Fruit fly (Drosophila melanogaster) whole organism, embryonic: ENCODE results near the gene CG6511.
A peak's percentile ranks its signal among the peaks of the same experiment; 100 is the strongest.

ENCODE experiments used
- Abd-B ChIP-seq: fragments of 200-800 bp; sonication (Bioruptor generic); optimal IDR thresholded peaks from 2 replicates; lab custom pipeline; 2018; ENCODE audit warnings: missing biosample characterization, mild to moderate bottlenecking, missing genetic modification characterization, moderate library complexity
- Asciz ChIP-seq: fragments of 200-800 bp; sonication (Bioruptor generic); optimal IDR thresholded peaks from 2 replicates; lab custom pipeline; 2017; ENCODE audit warnings: missing biosample characterization, mild to moderate bottlenecking, missing genetic modification characterization, missing genetic modification reagents
- CG10274 ChIP-seq: fragments of 200-800 bp; sonication (Bioruptor generic); optimal IDR thresholded peaks from 3 replicates; lab custom pipeline; 2017; ENCODE audit warnings: missing biosample characterization, mild to moderate bottlenecking, missing genetic modification characterization
- CG10654 ChIP-seq: fragments of 200-800 bp; sonication (Bioruptor generic); optimal IDR thresholded peaks from 2 replicates; lab custom pipeline; 2016; ENCODE audit warnings: missing biosample characterization, missing genetic modification characterization
- CG11696 ChIP-seq: fragments of 200-800 bp; sonication (Bioruptor generic); IDR thresholded peaks from 2 replicates; pipeline ENCODE4 v1.3.6; 2022; ENCODE audit warnings: missing biosample characterization, missing genetic modification characterization
- CG14441 ChIP-seq: fragments of 200-800 bp; sonication (Bioruptor generic); IDR thresholded peaks from 2 replicates; pipeline ENCODE4 v1.3.6; 2022; ENCODE audit warnings: missing biosample characterization, missing genetic modification characterization
- CG14860 ChIP-seq: fragments of 200-800 bp; sonication (Bioruptor generic); IDR thresholded peaks from 3 replicates; pipeline ENCODE4 v1.3.6; 2022; ENCODE audit warnings: missing biosample characterization, missing genetic modification characterization; ENCODE audit not compliant: partially characterized antibody
- CG1603 ChIP-seq: fragments of 200-800 bp; sonication (Bioruptor generic); optimal IDR thresholded peaks from 2 replicates; lab custom pipeline; 2019; ENCODE audit warnings: missing biosample characterization, mild to moderate bottlenecking, missing genetic modification characterization, moderate library complexity
- CG1647 ChIP-seq: fragments of 200-800 bp; sonication (Bioruptor generic); optimal IDR thresholded peaks from 3 replicates; lab custom pipeline; 2016; ENCODE audit warnings: missing biosample characterization, missing genetic modification characterization
- CG17802 ChIP-seq: fragments of 200-800 bp; sonication (Bioruptor generic); optimal IDR thresholded peaks from 2 replicates; lab custom pipeline; 2018; ENCODE audit warnings: missing biosample characterization, mild to moderate bottlenecking, missing genetic modification characterization, moderate library complexity
- CG3163 ChIP-seq: fragments of 200-800 bp; sonication (Bioruptor generic); optimal IDR thresholded peaks from 3 replicates; lab custom pipeline; 2016; ENCODE audit warnings: missing biosample characterization, missing genetic modification characterization
- CG3407 ChIP-seq: fragments of 200-800 bp; sonication (Bioruptor generic); optimal IDR thresholded peaks from 2 replicates; lab custom pipeline; 2018; ENCODE audit warnings: missing biosample characterization, mild to moderate bottlenecking, missing genetic modification characterization
- CG3726 ChIP-seq: fragments of 200-800 bp; sonication (Bioruptor generic); IDR thresholded peaks from 3 replicates; pipeline ENCODE4, ENCODE4 v1.3.6; 2022; ENCODE audit warnings: missing biosample characterization, missing genetic modification characterization
- CG42726 ChIP-seq: fragments of 200-800 bp; sonication (Bioruptor generic); IDR thresholded peaks from 2 replicates; pipeline ENCODE4 v1.3.6; 2022; ENCODE audit warnings: missing biosample characterization, missing genetic modification characterization; ENCODE audit not compliant: partially characterized antibody
- CG43689 ChIP-seq: fragments of 200-800 bp; sonication (Bioruptor generic); IDR thresholded peaks from 2 replicates; pipeline ENCODE4 v1.3.6; 2022; ENCODE audit warnings: missing biosample characterization, missing genetic modification characterization
- CG5245 ChIP-seq: fragments of 200-800 bp; sonication (Bioruptor generic); optimal IDR thresholded peaks from 3 replicates; lab custom pipeline; 2016; ENCODE audit warnings: missing biosample characterization, missing genetic modification characterization
- CG6765 ChIP-seq: fragments of 200-800 bp; sonication (Bioruptor generic); optimal IDR thresholded peaks from 3 replicates; lab custom pipeline; 2017; ENCODE audit warnings: missing biosample characterization, mild to moderate bottlenecking, missing genetic modification characterization
- CG6854 ChIP-seq: fragments of 200-800 bp; sonication (Bioruptor generic); optimal IDR thresholded peaks from 3 replicates; lab custom pipeline; 2017; ENCODE audit warnings: missing biosample characterization, mild to moderate bottlenecking, missing genetic modification characterization
- CG7786 ChIP-seq: fragments of 200-800 bp; sonication (Bioruptor generic); optimal IDR thresholded peaks from 2 replicates; lab custom pipeline; 2016; ENCODE audit warnings: missing biosample characterization, missing genetic modification characterization
- CG7963 ChIP-seq: fragments of 200-800 bp; sonication (Bioruptor generic); IDR thresholded peaks from 3 replicates; pipeline ENCODE4 v1.3.6; 2022; ENCODE audit warnings: missing biosample characterization, missing genetic modification characterization; ENCODE audit not compliant: partially characterized antibody
- CG9215 ChIP-seq: fragments of 200-800 bp; sonication (Bioruptor generic); IDR thresholded peaks from 2 replicates; pipeline ENCODE4 v1.3.6; 2022; ENCODE audit warnings: missing biosample characterization, missing genetic modification characterization
- CG9727 ChIP-seq: fragments of 200-800 bp; sonication (Bioruptor generic); optimal IDR thresholded peaks from 3 replicates; lab custom pipeline; 2017; ENCODE audit warnings: missing biosample characterization, mild to moderate bottlenecking, missing genetic modification characterization
- Dip2 ChIP-seq: fragments of 200-800 bp; sonication (Bioruptor generic); IDR thresholded peaks from 2 replicates; pipeline ENCODE4 v1.3.6; 2022; ENCODE audit warnings: missing biosample characterization, missing genetic modification characterization
- H2.0 ChIP-seq: fragments of 200-800 bp; sonication (Bioruptor generic); IDR thresholded peaks from 2 replicates; pipeline ENCODE4 v1.3.6; 2022; ENCODE audit warnings: missing biosample characterization, missing genetic modification characterization
- Hey ChIP-seq: fragments of 200-800 bp; sonication (Bioruptor generic); optimal IDR thresholded peaks from 3 replicates; lab custom pipeline; 2018; ENCODE audit warnings: missing biosample characterization, mild to moderate bottlenecking, missing genetic modification characterization
- MESR4 ChIP-seq: fragments of 200-800 bp; sonication (Bioruptor generic); optimal IDR thresholded peaks from 2 replicates; lab custom pipeline; 2018; ENCODE audit warnings: missing biosample characterization, mild to moderate bottlenecking, missing genetic modification characterization, moderate library complexity
- NC2β ChIP-seq: fragments of 200-800 bp; sonication (Bioruptor generic); optimal IDR thresholded peaks from 2 replicates; lab custom pipeline; 2016; ENCODE audit warnings: missing biosample characterization, missing genetic modification characterization
- Trl ChIP-seq, 3 experiments: fragments of >200 bp in 2 of 3; fragments of 200-800 bp in 1 of 3; sonication (Bioruptor generic) in 1 of 3; optimal IDR thresholded peaks; 2 replicates in 1 of 3; 3 replicates in 2 of 3; lab custom pipeline; 2016 to 2017; ENCODE audit warnings: missing biosample characterization in 1 of 3, missing genetic modification characterization in 1 of 3
- Xrp1 ChIP-seq: fragments of 200-800 bp; sonication (Bioruptor generic); IDR thresholded peaks from 2 replicates; pipeline ENCODE4 v1.3.6; 2022; ENCODE audit warnings: missing biosample characterization, missing genetic modification characterization
- al ChIP-seq: fragments of 200-800 bp; sonication (Bioruptor generic); IDR thresholded peaks from 2 replicates; pipeline ENCODE4 v1.3.6; 2022; ENCODE audit warnings: missing biosample characterization, missing genetic modification characterization
- aop ChIP-seq: fragments of 200-800 bp; sonication (Bioruptor generic); IDR thresholded peaks from 2 replicates; pipeline ENCODE4 v1.3.6; 2022; ENCODE audit warnings: missing biosample characterization, missing genetic modification characterization
- da ChIP-seq: fragments of 200-800 bp; sonication (Bioruptor generic); optimal IDR thresholded peaks from 2 replicates; lab custom pipeline; 2016; ENCODE audit warnings: missing biosample characterization, missing genetic modification characterization
- dan ChIP-seq: fragments of 200-800 bp; sonication (Bioruptor generic); IDR thresholded peaks from 2 replicates; pipeline ENCODE4 v1.3.6; 2022; ENCODE audit warnings: missing biosample characterization, missing genetic modification characterization
- dmrt99B ChIP-seq: fragments of 200-800 bp; sonication (Bioruptor generic); optimal IDR thresholded peaks from 2 replicates; lab custom pipeline; 2018; ENCODE audit warnings: missing biosample characterization, mild to moderate bottlenecking, missing genetic modification characterization, moderate library complexity
- dpn ChIP-seq, 2 experiments: fragments of 200-800 bp; sonication (Bioruptor generic); optimal IDR thresholded peaks; 3 replicates each; lab custom pipeline; 2016; ENCODE audit warnings: missing biosample characterization in 2 of 2, missing genetic modification characterization in 2 of 2
- esg ChIP-seq: fragments of 200-800 bp; sonication (Bioruptor generic); conservative IDR thresholded peaks from 2 replicates; pipeline ENCODE4 v1.3.6; 2022; ENCODE audit warnings: missing biosample characterization, missing genetic modification characterization
- eyg ChIP-seq: fragments of 200-800 bp; sonication (Bioruptor generic); optimal IDR thresholded peaks from 3 replicates; lab custom pipeline; 2016; ENCODE audit warnings: missing biosample characterization, missing genetic modification characterization
- gro ChIP-seq: fragments of 200-800 bp; sonication (Bioruptor generic); optimal IDR thresholded peaks from 2 replicates; lab custom pipeline; 2016; ENCODE audit warnings: missing biosample characterization, missing genetic modification characterization
- gt ChIP-seq: fragments of 200-800 bp; sonication (Bioruptor generic); IDR thresholded peaks from 2 replicates; pipeline ENCODE4 v1.3.6; 2022; ENCODE audit warnings: missing biosample characterization, missing genetic modification characterization
- ind ChIP-seq: fragments of 200-800 bp; sonication (Bioruptor generic); optimal IDR thresholded peaks from 3 replicates; lab custom pipeline; 2016; ENCODE audit warnings: missing biosample characterization, missing genetic modification characterization
- lov ChIP-seq, 2 experiments: fragments of 200-800 bp in 1 of 2; fragments of >200 bp in 1 of 2; sonication (Bioruptor generic) in 1 of 2; IDR thresholded peaks in 1 of 2; optimal IDR thresholded peaks in 1 of 2; 2 replicates in 1 of 2; 3 replicates in 1 of 2; pipeline versions ENCODE4 v1.3.6 to Lab custom; 2017 to 2022; ENCODE audit warnings: missing biosample characterization in 1 of 2, missing genetic modification characterization in 1 of 2
- maf-S ChIP-seq: fragments of 200-800 bp; sonication (Bioruptor generic); optimal IDR thresholded peaks from 2 replicates; lab custom pipeline; 2016; ENCODE audit warnings: missing biosample characterization, missing genetic modification characterization
- nom ChIP-seq: fragments of 200-800 bp; sonication (Bioruptor generic); optimal IDR thresholded peaks from 2 replicates; lab custom pipeline; 2017; ENCODE audit warnings: missing biosample characterization, missing genetic modification characterization, mild to moderate bottlenecking, moderate library complexity, missing genetic modification reagents
- oc ChIP-seq: fragments of 200-800 bp; sonication (Bioruptor generic); optimal IDR thresholded peaks from 2 replicates; lab custom pipeline; 2018; ENCODE audit warnings: missing biosample characterization, mild to moderate bottlenecking, missing genetic modification characterization, moderate library complexity
- trem ChIP-seq: fragments of 200-800 bp; optimal IDR thresholded peaks from 3 replicates; lab custom pipeline; 2019; ENCODE audit warnings: missing biosample characterization, mild to moderate bottlenecking, missing genetic modification characterization, moderate library complexity
- unc-4 ChIP-seq: fragments of 200-800 bp; sonication (Bioruptor generic); IDR thresholded peaks from 2 replicates; pipeline ENCODE4 v1.3.6; 2022; ENCODE audit warnings: missing biosample characterization, missing genetic modification characterization; ENCODE audit not compliant: partially characterized antibody
- wor ChIP-seq: fragments of 200-800 bp; sonication (Bioruptor generic); IDR thresholded peaks from 2 replicates; pipeline ENCODE4 v1.3.6; 2022; ENCODE audit warnings: missing biosample characterization, missing genetic modification characterization
- zf30C ChIP-seq: fragments of 200-800 bp; sonication (Bioruptor generic); optimal IDR thresholded peaks from 3 replicates; lab custom pipeline; 2018; ENCODE audit warnings: missing biosample characterization, mild to moderate bottlenecking, missing genetic modification characterization
- zfh2 ChIP-seq: fragments of 200-800 bp; sonication (Bioruptor generic); optimal IDR thresholded peaks from 2 replicates; lab custom pipeline; 2016; ENCODE audit warnings: missing biosample characterization, missing genetic modification characterization

The CG6511 gene

DNA sequence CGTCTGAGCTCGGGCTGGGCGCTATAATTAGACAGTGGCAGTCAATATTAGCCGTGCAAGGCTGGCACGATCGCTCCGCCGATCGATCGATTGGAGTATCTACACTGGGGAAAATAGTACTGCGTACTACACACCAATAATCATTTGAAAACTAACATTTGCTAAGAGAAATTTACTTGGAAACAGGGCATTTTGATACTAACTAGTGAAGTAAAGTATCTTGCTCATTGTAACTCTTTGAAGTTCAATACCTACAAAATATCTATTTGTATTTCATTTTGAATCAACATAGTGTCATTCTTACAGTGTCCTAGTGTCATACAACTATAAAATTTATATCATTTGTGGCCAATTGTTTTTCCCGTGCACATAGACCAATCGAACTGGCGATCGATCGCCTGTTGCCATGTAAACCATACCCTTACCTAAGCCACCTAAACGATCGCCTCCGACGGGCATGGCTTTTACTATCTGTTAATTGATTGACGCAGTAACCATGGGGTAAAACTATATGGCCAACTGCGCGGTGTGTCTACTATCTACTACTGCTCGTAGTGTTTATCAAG is 20.4 kb upstream of the CG6511 start (continued):
- TF ChIP-seq CG7963: no peak
- TF ChIP-seq CG3163 (GFP tag; lab: Kevin White, UChicago): peak; percentile 45
- no peak; the same call in 2 of the 3 replicates for TF ChIP-seq CG3726
- peak; percentile 50 for TF ChIP-seq CG5245 (GFP tag; lab: Kevin White, UChicago)
- no peak for TF ChIP-seq nom (GFP tag; lab: Kevin White, UChicago)
- TF ChIP-seq CG1647 (GFP tag; lab: Kevin White, UChicago): peak; percentile 40
- peak; percentile 74 for TF ChIP-seq esg
- TF ChIP-seq CG43689 (GFP tag; lab: Robert Waterston, UW): no peak
- TF ChIP-seq CG10654: peak; percentile 69
- TF ChIP-seq CG7786 (GFP tag; lab: Kevin White, UChicago): peak; percentile 86
- peak; percentile 79 for TF ChIP-seq ind (GFP tag; lab: Kevin White, UChicago)
- TF ChIP-seq maf-S (GFP tag; lab: Kevin White, UChicago): peak; percentile 70
- TF ChIP-seq Abd-B (GFP tag; lab: Kevin White, UChicago): peak; percentile 77
- peak; percentile 44 for TF ChIP-seq CG6765 (GFP tag; lab: Kevin White, UChicago)
- TF ChIP-seq dpn (GFP tag; optimal IDR thresholded peaks at IDR 0.05; lab: Kevin White, UChicago): peak; percentile 83 to 86
- peak; percentile 55 for TF ChIP-seq al (GFP tag; lab: Robert Waterston, UW)
- peak; percentile 73 for TF ChIP-seq CG9215 (GFP tag; lab: Robert Waterston, UW)
- TF ChIP-seq CG14860 (GFP tag; lab: Robert Waterston, UW): no peak
- peak; percentile 24; the same call in 1 of the 2 replicates for TF ChIP-seq Dip2 (GFP tag; lab: Robert Waterston, UW)
- TF ChIP-seq wor: peak; percentile 58
- peak; percentile 77 for TF ChIP-seq zf30C
- TF ChIP-seq NC2β: peak; percentile 58
- TF ChIP-seq da (GFP tag; lab: Kevin White, UChicago): peak; percentile 53
- TF ChIP-seq Asciz: peak; percentile 65
- TF ChIP-seq aop: no peak
- peak; percentile 82 for TF ChIP-seq Xrp1 (GFP tag; lab: Robert Waterston, UW)
- TF ChIP-seq dmrt99B (tag; lab: Kevin White, UChicago): peak; percentile 88
- TF ChIP-seq dan (GFP tag; lab: Robert Waterston, UW): no peak
- peak; percentile 53 for TF ChIP-seq H2.0 (GFP tag; lab: Robert Waterston, UW)
- peak; percentile 19 for TF ChIP-seq gro
- no peak for TF ChIP-seq unc-4 (GFP tag; lab: Robert Waterston, UW)
- no peak for TF ChIP-seq lov (optimal IDR thresholded peaks at IDR 0.05; lab: Kevin White, UChicago)
- TF ChIP-seq lov (GFP tag; IDR thresholded peaks at IDR 0.05; lab: Robert Waterston, UW): no peak
- TF ChIP-seq MESR4 (GFP tag; lab: Kevin White, UChicago): peak; percentile 4
- TF ChIP-seq eyg (GFP tag; lab: Kevin White, UChicago): peak; percentile 73
- TF ChIP-seq oc: no peak
- peak; percentile 83 for TF ChIP-seq CG1603 (tag; lab: Kevin White, UChicago)
- peak; percentile 93 for TF ChIP-seq CG9727 (GFP tag; lab: Kevin White, UChicago)
- peak; percentile 43 for TF ChIP-seq CG6854
- no peak for TF ChIP-seq Trl (optimal IDR thresholded peaks at IDR 0.05; lab: Kevin White, UChicago)
- peak; percentile 68 for TF ChIP-seq Trl (GFP tag; optimal IDR thresholded peaks at IDR 0.05; lab: Kevin White, UChicago)
- TF ChIP-seq gt (GFP tag; lab: Robert Waterston, UW): no peak
- 0 out of 2 replicates have a peak, but pooled peaks have one; percentile 13 for TF ChIP-seq CG11696 (GFP tag; lab: Robert Waterston, UW)
- peak; percentile 78 for TF ChIP-seq CG14441 (GFP tag; lab: Robert Waterston, UW)
- peak; percentile 49 for TF ChIP-seq CG10274 (GFP tag; lab: Kevin White, UChicago)
- peak; percentile 34 for TF ChIP-seq CG3407 (GFP tag; lab: Kevin White, UChicago)
- TF ChIP-seq trem: peak; percentile 43
- TF ChIP-seq CG17802 (tag; lab: Kevin White, UChicago): peak; percentile 23
- TF ChIP-seq CG42726 (GFP tag; lab: Robert Waterston, UW): no peak
- TF ChIP-seq zfh2: peak; percentile 70
- peak; percentile 82 for TF ChIP-seq Hey (tag; lab: Kevin White, UChicago)
